Worm (Caenorhabditis elegans): ENCODE measurements around the gene F38B2.4.

ce11 chrX:11270882-11271281, 16.6 kb downstream of the F38B2.4 start, which contains the start of gene ifa-1:
- TF ChIP-seq sptf-1 (tag; optimal IDR thresholded peaks at IDR 0.05) (no peak), nhr-12 (tag; optimal IDR thresholded peaks at IDR 0.05) (no peak), sem-2 (GFP tag; optimal IDR thresholded peaks at IDR 0.05) (no peak), unc-39 (tag; optimal IDR thresholded peaks at IDR 0.05) (no peak), nhr-237 (tag; optimal IDR thresholded peaks at IDR 0.05) (no peak), blmp-1 (tag; optimal IDR thresholded peaks at IDR 0.05) (no peak), mep-1 (tag; optimal IDR thresholded peaks at IDR 0.05) (no peak), ces-1 (GFP tag; optimal IDR thresholded peaks at IDR 0.05) (no peak), elt-3 (tag; optimal IDR thresholded peaks at IDR 0.05) (no peak), ceh-83 (GFP tag; optimal IDR thresholded peaks at IDR 0.05) (no peak)

All from whole organism, mixed stage, embryonic.